Fruit fly (Drosophila melanogaster): ENCODE data around the gene CG18428.

DNA sequence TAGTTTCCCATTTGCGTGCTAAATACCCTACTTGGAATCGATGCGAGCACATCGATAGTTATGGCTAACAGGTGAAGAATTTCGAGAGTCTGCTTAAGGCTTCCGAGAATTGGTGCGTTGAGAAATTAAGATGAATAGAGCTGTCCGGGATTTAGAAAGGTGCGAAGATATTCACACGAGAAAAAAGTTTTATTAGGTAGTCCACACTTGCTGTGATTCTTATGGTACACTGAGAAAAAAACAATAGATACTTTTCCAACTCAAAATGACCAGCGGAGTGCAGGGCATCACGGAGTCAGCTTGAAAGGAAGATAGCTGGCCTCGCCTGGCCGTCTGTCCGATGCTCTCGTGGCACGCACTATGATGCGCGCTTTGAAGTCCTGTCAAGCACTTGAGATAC lies 35.4 kb downstream of the CG18428 start:
- TF ChIP-seq EcR (GFP tag; optimal IDR thresholded peaks at IDR 0.05): no peak
- TF ChIP-seq pan (optimal IDR thresholded peaks at IDR 0.05): no peak
- TF ChIP-seq Dll (optimal IDR thresholded peaks at IDR 0.05): no peak
- TF ChIP-seq psq (optimal IDR thresholded peaks at IDR 0.05): no peak
- TF ChIP-seq usp (GFP tag; optimal IDR thresholded peaks at IDR 0.05): no peak
- TF ChIP-seq CG8478 (optimal IDR thresholded peaks at IDR 0.05): no peak

Data from whole organism.